Fruit fly (Drosophila melanogaster) whole organism, embryonic: ENCODE results near the gene Glut3.

Experiments used
- Ada2b ChIP-seq: fragments of 200-800 bp; sonication (Bioruptor generic); IDR thresholded peaks from 2 replicates; pipeline ENCODE4 v1.3.6; 2022; ENCODE audit warnings: missing biosample characterization, missing genetic modification characterization
- Atf3 ChIP-seq: fragments of 200-800 bp; sonication (Bioruptor generic); optimal IDR thresholded peaks from 3 replicates; lab custom pipeline; 2016; ENCODE audit warnings: missing biosample characterization, missing genetic modification characterization
- CG10147 ChIP-seq: fragments of 200-800 bp; sonication (Bioruptor generic); optimal IDR thresholded peaks from 2 replicates; lab custom pipeline; 2019; ENCODE audit warnings: missing biosample characterization, mild to moderate bottlenecking, missing genetic modification characterization, moderate library complexity
- CG11695 ChIP-seq: fragments of 200-800 bp; sonication (Bioruptor generic); IDR thresholded peaks from 3 replicates; pipeline ENCODE4 v1.3.6; 2022; ENCODE audit warnings: missing biosample characterization, missing genetic modification characterization
- CG1233 ChIP-seq: fragments of 200-800 bp; sonication (Bioruptor generic); optimal IDR thresholded peaks from 4 replicates; lab custom pipeline; 2018; ENCODE audit warnings: missing biosample characterization, mild to moderate bottlenecking, missing genetic modification characterization
- CG14441 ChIP-seq: fragments of 200-800 bp; sonication (Bioruptor generic); IDR thresholded peaks from 2 replicates; pipeline ENCODE4 v1.3.6; 2022; ENCODE audit warnings: missing biosample characterization, missing genetic modification characterization
- CG15601 ChIP-seq: fragments of 200-800 bp; sonication (Bioruptor generic); optimal IDR thresholded peaks from 3 replicates; lab custom pipeline; 2019; ENCODE audit warnings: missing biosample characterization, mild to moderate bottlenecking, missing genetic modification characterization, moderate library complexity
- CG15696 ChIP-seq: fragments of 200-800 bp; sonication (Bioruptor generic); optimal IDR thresholded peaks from 2 replicates; lab custom pipeline; 2019; ENCODE audit warnings: missing biosample characterization, mild to moderate bottlenecking, missing genetic modification characterization, moderate library complexity
- CG16815 ChIP-seq: fragments of 200-800 bp; sonication (Bioruptor generic); optimal IDR thresholded peaks from 3 replicates; lab custom pipeline; 2017; ENCODE audit warnings: missing biosample characterization, mild to moderate bottlenecking, missing genetic modification characterization
- CG2120 ChIP-seq: fragments of 200-800 bp; sonication (Bioruptor generic); optimal IDR thresholded peaks from 3 replicates; lab custom pipeline; 2016; ENCODE audit warnings: missing biosample characterization, missing genetic modification characterization
- CG2202 ChIP-seq: fragments of 200-800 bp; sonication (Bioruptor generic); optimal IDR thresholded peaks from 2 replicates; lab custom pipeline; 2018; ENCODE audit warnings: missing biosample characterization, mild to moderate bottlenecking, missing genetic modification characterization
- CG4820 ChIP-seq: fragments of 200-800 bp; sonication (Bioruptor generic); optimal IDR thresholded peaks from 3 replicates; lab custom pipeline; 2016; ENCODE audit warnings: missing biosample characterization, missing genetic modification characterization
- CG5180 ChIP-seq: fragments of 200-800 bp; sonication (Bioruptor generic); optimal IDR thresholded peaks from 3 replicates; lab custom pipeline; 2017; ENCODE audit warnings: missing biosample characterization, missing genetic modification characterization, mild to moderate bottlenecking, moderate library complexity, missing genetic modification reagents
- CG6765 ChIP-seq: fragments of 200-800 bp; sonication (Bioruptor generic); optimal IDR thresholded peaks from 3 replicates; lab custom pipeline; 2017; ENCODE audit warnings: missing biosample characterization, mild to moderate bottlenecking, missing genetic modification characterization
- CG7271 ChIP-seq: fragments of 200-800 bp; sonication (Bioruptor generic); optimal IDR thresholded peaks from 2 replicates; lab custom pipeline; 2018; ENCODE audit warnings: missing biosample characterization, mild to moderate bottlenecking, missing genetic modification characterization, moderate library complexity
- CG7839 ChIP-seq: fragments of 200-800 bp; sonication (Bioruptor generic); optimal IDR thresholded peaks from 3 replicates; lab custom pipeline; 2018; ENCODE audit warnings: missing biosample characterization, mild to moderate bottlenecking, missing genetic modification characterization, moderate library complexity
- E2f2 ChIP-seq: fragments of 200-800 bp; sonication (Bioruptor generic); IDR thresholded peaks from 2 replicates; pipeline ENCODE4 v1.3.6; 2022; ENCODE audit warnings: missing biosample characterization, missing genetic modification characterization
- Fer2 ChIP-seq: fragments of 200-800 bp; sonication (Bioruptor generic); optimal IDR thresholded peaks from 2 replicates; lab custom pipeline; 2018; ENCODE audit warnings: missing biosample characterization, mild to moderate bottlenecking, missing genetic modification characterization, moderate library complexity
- HLH3B ChIP-seq: fragments of 200-800 bp; sonication (Bioruptor generic); IDR thresholded peaks from 2 replicates; pipeline ENCODE4 v1.3.6; 2022; ENCODE audit warnings: missing biosample characterization, missing genetic modification characterization
- HmgZ ChIP-seq: fragments of 200-800 bp; sonication (Bioruptor generic); optimal IDR thresholded peaks from 2 replicates; lab custom pipeline; 2018; ENCODE audit warnings: missing biosample characterization, mild to moderate bottlenecking, missing genetic modification characterization
- Hsf ChIP-seq: fragments of 200-800 bp; sonication (Bioruptor generic); optimal IDR thresholded peaks from 3 replicates; lab custom pipeline; 2016; ENCODE audit warnings: missing biosample characterization, missing genetic modification characterization
- Max ChIP-seq: fragments of 200-800 bp; sonication (Bioruptor generic); optimal IDR thresholded peaks from 2 replicates; lab custom pipeline; 2016; ENCODE audit warnings: missing biosample characterization, mild to moderate bottlenecking, missing genetic modification characterization
- NC2α ChIP-seq: fragments of 200-800 bp; sonication (Bioruptor generic); optimal IDR thresholded peaks from 2 replicates; lab custom pipeline; 2016; ENCODE audit warnings: missing biosample characterization, missing genetic modification characterization
- Nf-YC ChIP-seq: fragments of 200-800 bp; optimal IDR thresholded peaks from 3 replicates; lab custom pipeline; 2019; ENCODE audit warnings: missing biosample characterization, mild to moderate bottlenecking, missing genetic modification characterization, moderate library complexity
- Optix ChIP-seq: fragments of 200-800 bp; sonication (Bioruptor generic); IDR thresholded peaks from 3 replicates; pipeline ENCODE4 v1.3.6; 2022; ENCODE audit warnings: missing biosample characterization, missing genetic modification characterization
- Six4 ChIP-seq: fragments of 200-800 bp; sonication (Bioruptor generic); optimal IDR thresholded peaks from 2 replicates; lab custom pipeline; 2016; ENCODE audit warnings: missing biosample characterization, missing genetic modification characterization
- Sox100B ChIP-seq: fragments of 200-800 bp; sonication (Bioruptor generic); optimal IDR thresholded peaks from 3 replicates; lab custom pipeline; 2018; ENCODE audit warnings: missing biosample characterization, mild to moderate bottlenecking, missing genetic modification characterization
- Taf1 ChIP-seq: fragments of 200-800 bp; sonication (Bioruptor generic); IDR thresholded peaks from 2 replicates; pipeline ENCODE4 v1.3.6; 2022; ENCODE audit warnings: missing biosample characterization, missing genetic modification characterization
- abd-A ChIP-seq: fragments of 200-800 bp; sonication (Bioruptor generic); optimal IDR thresholded peaks from 3 replicates; lab custom pipeline; 2019; ENCODE audit warnings: missing biosample characterization, mild to moderate bottlenecking, missing genetic modification characterization, moderate library complexity
- az2 ChIP-seq: fragments of 200-800 bp; sonication (Bioruptor generic); optimal IDR thresholded peaks from 3 replicates; lab custom pipeline; 2016; ENCODE audit warnings: missing biosample characterization, missing genetic modification characterization
- ci ChIP-seq: fragments of 200-800 bp; sonication (Bioruptor generic); IDR thresholded peaks from 3 replicates; pipeline ENCODE4 v1.3.6; 2022; ENCODE audit warnings: missing biosample characterization, missing genetic modification characterization
- crc ChIP-seq: fragments of 200-800 bp; sonication (Bioruptor generic); optimal IDR thresholded peaks from 2 replicates; lab custom pipeline; 2016; ENCODE audit warnings: missing biosample characterization, missing genetic modification characterization
- croc ChIP-seq: fragments of 200-800 bp; sonication (Bioruptor generic); conservative IDR thresholded peaks from 3 replicates; pipeline ENCODE4 v1.3.6; 2022; ENCODE audit warnings: missing biosample characterization, missing genetic modification characterization
- dm ChIP-seq: fragments of 200-800 bp; sonication (Bioruptor generic); optimal IDR thresholded peaks from 3 replicates; lab custom pipeline; 2016; ENCODE audit warnings: missing biosample characterization, missing genetic modification characterization
- dmrt11E ChIP-seq: fragments of 200-800 bp; sonication (Bioruptor generic); optimal IDR thresholded peaks from 3 replicates; lab custom pipeline; 2018; ENCODE audit warnings: missing biosample characterization, mild to moderate bottlenecking, missing genetic modification characterization, moderate library complexity
- gsb-n ChIP-seq: fragments of 200-800 bp; sonication (Bioruptor generic); optimal IDR thresholded peaks from 3 replicates; lab custom pipeline; 2018; ENCODE audit warnings: missing biosample characterization, mild to moderate bottlenecking, missing genetic modification characterization
- ind ChIP-seq: fragments of 200-800 bp; sonication (Bioruptor generic); optimal IDR thresholded peaks from 3 replicates; lab custom pipeline; 2016; ENCODE audit warnings: missing biosample characterization, missing genetic modification characterization
- insv ChIP-seq, 2 experiments: fragments of 200-800 bp; sonication (Bioruptor generic); optimal IDR thresholded peaks; 3 replicates each; lab custom pipeline; 2016 to 2018; ENCODE audit warnings: missing biosample characterization in 2 of 2, missing genetic modification characterization in 2 of 2
- jing ChIP-seq: fragments of 200-800 bp; sonication (Bioruptor generic); optimal IDR thresholded peaks from 2 replicates; lab custom pipeline; 2018; ENCODE audit warnings: missing biosample characterization, mild to moderate bottlenecking, missing genetic modification characterization
- nerfin-1 ChIP-seq: fragments of 200-800 bp; sonication (Bioruptor generic); optimal IDR thresholded peaks from 3 replicates; lab custom pipeline; 2019; ENCODE audit warnings: missing biosample characterization, mild to moderate bottlenecking, missing genetic modification characterization, moderate library complexity
- nmo ChIP-seq: fragments of 200-800 bp; sonication (Bioruptor generic); optimal IDR thresholded peaks from 2 replicates; lab custom pipeline; 2018; ENCODE audit warnings: missing biosample characterization, mild to moderate bottlenecking, missing genetic modification characterization, moderate library complexity
- oc ChIP-seq: fragments of 200-800 bp; sonication (Bioruptor generic); optimal IDR thresholded peaks from 2 replicates; lab custom pipeline; 2018; ENCODE audit warnings: missing biosample characterization, mild to moderate bottlenecking, missing genetic modification characterization, moderate library complexity
- phol ChIP-seq: fragments of 200-800 bp; sonication (Bioruptor generic); optimal IDR thresholded peaks from 3 replicates; lab custom pipeline; 2018; ENCODE audit warnings: missing biosample characterization, mild to moderate bottlenecking, missing genetic modification characterization, moderate library complexity
- schlank ChIP-seq: fragments of 200-800 bp; sonication (Bioruptor generic); optimal IDR thresholded peaks from 2 replicates; lab custom pipeline; 2018; ENCODE audit warnings: missing biosample characterization, mild to moderate bottlenecking, missing genetic modification characterization
- sd ChIP-seq: fragments of 200-800 bp; sonication (Bioruptor generic); optimal IDR thresholded peaks from 3 replicates; lab custom pipeline; 2018; ENCODE audit warnings: missing biosample characterization, mild to moderate bottlenecking, missing genetic modification characterization, moderate library complexity
- sens ChIP-seq: fragments of 200-800 bp; sonication (Bioruptor generic); peaks from one replicate; lab custom pipeline; 2016; ENCODE audit warnings: missing biosample characterization, missing genetic modification characterization
- sim ChIP-seq: fragments of 200-800 bp; sonication (Bioruptor generic); IDR thresholded peaks from 2 replicates; pipeline ENCODE4 v1.3.6; 2022; ENCODE audit warnings: missing biosample characterization, missing genetic modification characterization
- tna ChIP-seq: fragments of 200-800 bp; sonication (Bioruptor generic); IDR thresholded peaks from 2 replicates; pipeline ENCODE4 v1.3.6; 2022; ENCODE audit warnings: missing biosample characterization, missing genetic modification characterization; ENCODE audit not compliant: partially characterized antibody
- ttk ChIP-seq: fragments of 200-800 bp; sonication (Bioruptor generic); IDR thresholded peaks from 2 replicates; pipeline ENCODE4 v2.1.2; 2022; ENCODE audit warnings: missing biosample characterization, missing genetic modification characterization
- wor ChIP-seq: fragments of 200-800 bp; sonication (Bioruptor generic); IDR thresholded peaks from 2 replicates; pipeline ENCODE4 v1.3.6; 2022; ENCODE audit warnings: missing biosample characterization, missing genetic modification characterization

The Glut3 gene

dm6 chr3R:16837583-16838198 is 49.6 kb downstream of the Glut3 start (continued):
- no peak for TF ChIP-seq schlank (tag; lab: Kevin White, UChicago)
- no peak for TF ChIP-seq dm
- peak; percentile 36; the same call in 1 of the 2 replicates for TF ChIP-seq E2f2 (GFP tag; lab: Robert Waterston, UW)
- peak; percentile 29 for TF ChIP-seq ind (GFP tag; lab: Kevin White, UChicago)
- TF ChIP-seq jing (GFP tag; lab: Kevin White, UChicago): peak; percentile 8
- peak; percentile 32 for TF ChIP-seq CG1233 (GFP tag; lab: Kevin White, UChicago)
- no peak for TF ChIP-seq tna (GFP tag; lab: Robert Waterston, UW)
- TF ChIP-seq sd: peak; percentile 14
- 0 out of 2 replicates have a peak, but pooled peaks have one; percentile 17 for TF ChIP-seq CG14441 (GFP tag; lab: Robert Waterston, UW)
- TF ChIP-seq NC2α (GFP tag; lab: Kevin White, UChicago): no peak
- peak; percentile 15 for TF ChIP-seq Hsf
- peak; percentile 41 for TF ChIP-seq az2
- TF ChIP-seq Ada2b: peak; percentile 34
- TF ChIP-seq CG7839 (tag; lab: Kevin White, UChicago): peak; percentile 65
- TF ChIP-seq CG16815 (GFP tag; lab: Kevin White, UChicago): peak; percentile 35
- peak; percentile 18 for TF ChIP-seq CG10147
- TF ChIP-seq HLH3B (GFP tag; lab: Robert Waterston, UW): peak; percentile 75
- no peak for TF ChIP-seq HmgZ (tag; lab: Kevin White, UChicago)
- 0 out of 3 replicates have a peak, but pooled peaks have one; percentile 34 for TF ChIP-seq CG11695 (GFP tag; lab: Robert Waterston, UW)
- TF ChIP-seq nmo: peak; percentile 75
- TF ChIP-seq Six4 (GFP tag; lab: Kevin White, UChicago): peak; percentile 3
- TF ChIP-seq Max (GFP tag; lab: Kevin White, UChicago): peak; percentile 40
- TF ChIP-seq crc (GFP tag; lab: Kevin White, UChicago): no peak
- TF ChIP-seq gsb-n (tag; lab: Kevin White, UChicago): peak; percentile 57
- no peak for TF ChIP-seq insv (GFP tag; optimal IDR thresholded peaks at IDR 0.05; lab: Kevin White, UChicago)
- TF ChIP-seq CG4820 (GFP tag; lab: Kevin White, UChicago): peak; percentile 28
- TF ChIP-seq CG15696 (tag; lab: Kevin White, UChicago): peak; percentile 72
- TF ChIP-seq CG2202 (tag; lab: Kevin White, UChicago): peak; percentile 48
- TF ChIP-seq Atf3 (GFP tag; lab: Kevin White, UChicago): no peak
- TF ChIP-seq Sox100B (GFP tag; lab: Kevin White, UChicago): peak; percentile 51
- peak; percentile 82 for TF ChIP-seq dmrt11E (tag; lab: Kevin White, UChicago)
- TF ChIP-seq nerfin-1 (tag; lab: Kevin White, UChicago): peak; percentile 43
- peak; percentile 43; the same call in 1 of the 2 replicates for TF ChIP-seq sim (GFP tag; lab: Robert Waterston, UW)
- TF ChIP-seq Optix (GFP tag; lab: Robert Waterston, UW): no peak
- peak; percentile 52; the same call in 1 of the 2 replicates for TF ChIP-seq ttk (GFP tag; lab: Robert Waterston, UW)
- TF ChIP-seq CG2120: peak; percentile 2
- peak; percentile 72 for TF ChIP-seq phol (tag; lab: Kevin White, UChicago)
- peak; percentile 65 for TF ChIP-seq Nf-YC (tag; lab: Kevin White, UChicago)
- TF ChIP-seq CG7271 (tag; lab: Kevin White, UChicago): peak; percentile 41
- no peak for TF ChIP-seq Fer2 (tag; lab: Kevin White, UChicago)
- 0 out of 2 replicates have a peak, but pooled peaks have one; percentile 21 for TF ChIP-seq wor (GFP tag; lab: Robert Waterston, UW)
- no peak for TF ChIP-seq Taf1 (GFP tag; lab: Robert Waterston, UW)
- peak; percentile 43 for TF ChIP-seq oc (tag; lab: Kevin White, UChicago)
- no peak for TF ChIP-seq CG6765 (GFP tag; lab: Kevin White, UChicago)
- peak; percentile 49; the same call in 2 of the 3 replicates for TF ChIP-seq croc (GFP tag; lab: Robert Waterston, UW)
- peak; percentile 68; the same call in 2 of the 3 replicates for TF ChIP-seq ci
- TF ChIP-seq sens (GFP tag; lab: Kevin White, UChicago): peak; percentile 78
- TF ChIP-seq CG5180 (GFP tag; lab: Kevin White, UChicago): peak; percentile 3
- TF ChIP-seq abd-A (tag; lab: Kevin White, UChicago): peak; percentile 74
- TF ChIP-seq CG15601: peak; percentile 65
